Worm (Caenorhabditis elegans) whole organism, midembryonic: ENCODE measurements around the gene cyp-37B1.

Experiments used
- cog-1 ChIP-seq: sonication (generic microtip); optimal IDR thresholded peaks from 2 replicates; lab custom pipeline; 2016; ENCODE audit warnings: missing genetic modification characterization, missing compliant biosample characterization
- flt-1 ChIP-seq: fragments of 200-800 bp; sonication (Bioruptor generic); IDR thresholded peaks from 2 replicates; pipeline ENCODE4 v1.3.6; 2022; ENCODE audit warnings: missing genetic modification characterization, missing compliant biosample characterization
- klf-2 ChIP-seq: fragments of 200-800 bp; sonication (Bioruptor generic); conservative IDR thresholded peaks from 2 replicates; pipeline ENCODE4 v1.3.6; 2022; ENCODE audit warnings: missing genetic modification reagents, missing genetic modification characterization, missing compliant biosample characterization
- med-1 ChIP-seq: sonication (generic microtip); optimal IDR thresholded peaks from 2 replicates; lab custom pipeline; 2017; ENCODE audit warnings: missing genetic modification characterization, mild to moderate bottlenecking, missing compliant biosample characterization, antibody characterized with exemption, missing genetic modification reagents; ENCODE audit not compliant: insufficient read depth
- tab-1 ChIP-seq: fragments of 200-800 bp; sonication (Bioruptor generic); IDR thresholded peaks from 2 replicates; pipeline ENCODE4 v1.3.6; 2022; ENCODE audit warnings: missing genetic modification characterization, missing compliant biosample characterization
- ztf-29 ChIP-seq: fragments of 200-800 bp; sonication (Bioruptor generic); IDR thresholded peaks from 2 replicates; pipeline ENCODE4 v1.3.6; 2022; ENCODE audit warnings: missing genetic modification reagents, missing genetic modification characterization, missing compliant biosample characterization

- TF ChIP-seq cog-1 (no peak), klf-2 (GFP tag; lab: Robert Waterston, UW) (no peak), med-1 (GFP tag; lab: Kevin White, UChicago) (no peak), ztf-29 (GFP tag; lab: Robert Waterston, UW) (no peak), tab-1 (GFP tag; lab: Robert Waterston, UW) (no peak), flt-1 (GFP tag; lab: Robert Waterston, UW) (no peak)
Observed at ce11 chrV:16315004-16315403, 37.1 kb downstream of the cyp-37B1 start, which contains the start of gene str-214.
